Worm (Caenorhabditis elegans) whole organism, L1 larva: ENCODE data around the gene K08E4.7.
A peak's percentile ranks its signal among the peaks of the same experiment; 100 is the strongest.

Source experiments
- C16A3.4 ChIP-seq: fragments of 150-350 bp; optimal IDR thresholded peaks from 2 replicates; lab custom pipeline; 2014; ENCODE audit warnings: missing biosample characterization, missing genetic modification characterization
- aha-1 ChIP-seq: fragments of 150-350 bp; optimal IDR thresholded peaks from 2 replicates; lab custom pipeline; 2014; ENCODE audit warnings: missing biosample characterization, missing genetic modification characterization
- blmp-1 ChIP-seq: fragments of 150-350 bp; optimal IDR thresholded peaks from 2 replicates; lab custom pipeline; 2014; ENCODE audit warnings: missing biosample characterization, missing genetic modification characterization
- ceh-82 ChIP-seq, 3 experiments: fragments of 150-350 bp in 1 of 3; sonication (generic microtip) in 2 of 3; optimal IDR thresholded peaks; 2 replicates each; lab custom pipeline; 2014 to 2017; ENCODE audit warnings: missing biosample characterization in 3 of 3, missing genetic modification characterization in 3 of 3
- ces-1 ChIP-seq: fragments of 150-350 bp; optimal IDR thresholded peaks from 2 replicates; lab custom pipeline; 2014; ENCODE audit warnings: missing biosample characterization, missing genetic modification reagents, missing genetic modification characterization
- dpl-1 ChIP-seq, 3 experiments: fragments of 150-350 bp in 2 of 3; sonication (generic microtip) in 1 of 3; optimal IDR thresholded peaks; 2 replicates each; lab custom pipeline; 2014 to 2017; ENCODE audit warnings: missing biosample characterization in 3 of 3, missing genetic modification characterization in 3 of 3, missing genetic modification reagents in 3 of 3
- dsc-1 ChIP-seq: sonication (generic microtip); optimal IDR thresholded peaks from 2 replicates; lab custom pipeline; 2016; ENCODE audit warnings: mild to moderate bottlenecking, missing genetic modification characterization, missing compliant biosample characterization
- efl-1 ChIP-seq, 4 experiments: fragments of 150-350 bp; optimal IDR thresholded peaks in 3 of 4; peaks in 1 of 4; 1 replicate in 1 of 4; 2 replicates in 3 of 4; lab custom pipeline; 2014; ENCODE audit warnings: missing biosample characterization in 2 of 4, missing genetic modification characterization in 2 of 4, missing genetic modification reagents in 2 of 4
- egl-27 ChIP-seq, 2 experiments: fragments of 150-350 bp in 1 of 2; sonication (generic microtip); optimal IDR thresholded peaks; 3 replicates each; lab custom pipeline; 2017 to 2018; ENCODE audit warnings: missing biosample characterization in 2 of 2, missing genetic modification characterization in 2 of 2, missing genetic modification reagents in 2 of 2
- fos-1 ChIP-seq: fragments of 150-350 bp; optimal IDR thresholded peaks from 2 replicates; lab custom pipeline; 2014; ENCODE audit warnings: missing biosample characterization, missing genetic modification characterization
- grh-1 ChIP-seq: fragments of 200-800 bp; sonication (Bioruptor generic); IDR thresholded peaks from 2 replicates; pipeline ENCODE4 v1.3.6; 2022; ENCODE audit warnings: missing genetic modification reagents, missing genetic modification characterization, missing compliant biosample characterization
- hlh-17 ChIP-seq: fragments of 200-800 bp; sonication (Bioruptor generic); optimal IDR thresholded peaks from 2 replicates; lab custom pipeline; 2018; ENCODE audit warnings: missing genetic modification characterization, mild to moderate bottlenecking, missing compliant biosample characterization, moderate library complexity, borderline replicate concordance
- hlh-4 ChIP-seq: sonication (generic microtip); optimal IDR thresholded peaks from 2 replicates; lab custom pipeline; 2016; ENCODE audit warnings: mild to moderate bottlenecking, missing genetic modification characterization, missing compliant biosample characterization
- jun-1 ChIP-seq: fragments of 150-350 bp; optimal IDR thresholded peaks from 2 replicates; lab custom pipeline; 2014; ENCODE audit warnings: missing biosample characterization, missing genetic modification reagents, missing genetic modification characterization
- lin-35 ChIP-seq, 2 experiments: fragments of 150-350 bp; optimal IDR thresholded peaks; 2 replicates each; lab custom pipeline; 2014; ENCODE audit warnings: missing biosample characterization in 2 of 2, missing genetic modification characterization in 2 of 2, missing genetic modification reagents in 2 of 2
- lir-3 ChIP-seq: sonication (generic microtip); optimal IDR thresholded peaks from 2 replicates; lab custom pipeline; 2016; ENCODE audit warnings: mild to moderate bottlenecking, missing genetic modification characterization, moderate library complexity, missing compliant biosample characterization; ENCODE audit not compliant: poor library complexity
- lsy-2 ChIP-seq, 2 experiments: fragments of 150-350 bp; optimal IDR thresholded peaks; 2 replicates each; lab custom pipeline; 2014; ENCODE audit warnings: missing biosample characterization in 2 of 2, missing genetic modification characterization in 2 of 2
- mdl-1 ChIP-seq, 2 experiments: fragments of 150-350 bp; optimal IDR thresholded peaks; 2 replicates each; lab custom pipeline; 2014 to 2017; ENCODE audit warnings: missing biosample characterization in 2 of 2, missing genetic modification characterization in 2 of 2, inconsistent platforms in 1 of 2
- mef-2 ChIP-seq: fragments of 150-350 bp; optimal IDR thresholded peaks from 2 replicates; lab custom pipeline; 2014; ENCODE audit warnings: missing biosample characterization, missing genetic modification characterization
- mep-1 ChIP-seq: fragments of 150-350 bp; optimal IDR thresholded peaks from 2 replicates; lab custom pipeline; 2014; ENCODE audit warnings: missing biosample characterization, missing genetic modification characterization
- nhr-19 ChIP-seq: fragments of 200-800 bp; sonication (Bioruptor generic); conservative IDR thresholded peaks from 2 replicates; pipeline ENCODE4 v1.3.6; 2022; ENCODE audit warnings: missing genetic modification characterization, missing compliant biosample characterization
- nhr-28 ChIP-seq: fragments of 150-350 bp; optimal IDR thresholded peaks from 2 replicates; lab custom pipeline; 2014; ENCODE audit warnings: missing biosample characterization, missing genetic modification characterization
- nhr-71 ChIP-seq: sonication (generic microtip); optimal IDR thresholded peaks from 2 replicates; lab custom pipeline; 2016; ENCODE audit warnings: mild to moderate bottlenecking, missing genetic modification characterization, moderate library complexity, missing compliant biosample characterization
- nhr-76 ChIP-seq: sonication (generic microtip); optimal IDR thresholded peaks from 2 replicates; lab custom pipeline; 2017; ENCODE audit warnings: missing biosample characterization, missing genetic modification characterization
- pag-3 ChIP-seq: sonication (generic microtip); optimal IDR thresholded peaks from 2 replicates; lab custom pipeline; 2017; ENCODE audit warnings: missing genetic modification characterization, mild to moderate bottlenecking, missing compliant biosample characterization, antibody characterized with exemption, borderline replicate concordance; ENCODE audit not compliant: insufficient read depth
- pqm-1 ChIP-seq: sonication (generic microtip); optimal IDR thresholded peaks from 3 replicates; lab custom pipeline; 2017; ENCODE audit warnings: missing biosample characterization, missing genetic modification characterization
- snpc-4 ChIP-seq: fragments of 150-350 bp; optimal IDR thresholded peaks from 2 replicates; lab custom pipeline; 2014; ENCODE audit warnings: missing biosample characterization, missing genetic modification characterization
- sox-4 ChIP-seq: sonication (generic microtip); optimal IDR thresholded peaks from 2 replicates; lab custom pipeline; 2016; ENCODE audit warnings: missing genetic modification characterization, missing compliant biosample characterization
- sup-37 ChIP-seq: fragments of 200-800 bp; sonication (Bioruptor generic); optimal IDR thresholded peaks from 2 replicates; lab custom pipeline; 2018; ENCODE audit warnings: mild to moderate bottlenecking, missing genetic modification characterization, missing compliant biosample characterization
- unc-30 ChIP-seq: sonication (generic microtip); optimal IDR thresholded peaks from 2 replicates; lab custom pipeline; 2017; ENCODE audit warnings: missing biosample characterization, missing genetic modification characterization
- ztf-11 ChIP-seq, 2 experiments: sonication (generic microtip); optimal IDR thresholded peaks; 2 replicates each; lab custom pipeline; 2016 to 2017; ENCODE audit warnings: missing genetic modification characterization in 2 of 2, missing biosample characterization in 1 of 2, missing compliant biosample characterization in 1 of 2

The K08E4.7 gene

ce11 chrIV:12088898-12089297 lies 13.3 kb downstream of the K08E4.7 start (continued):
- TF ChIP-seq grh-1 (GFP tag; lab: Robert Waterston, UW) (no peak), pag-3 (tag; lab: Kevin White, UChicago) (no peak), sup-37 (no peak), lin-35 (GFP tag; optimal IDR thresholded peaks at IDR 0.05; lab: Kevin White, UChicago) (peak; percentile 49 to 70)

- TF ChIP-seq blmp-1 (tag; lab: Kevin White, UChicago) (peak; percentile 27), sup-37 (no peak)
Observed at ce11 chrIV:12089551-12089950, 14.0 kb downstream of the K08E4.7 start, which contains the start of gene F11A10.6. Gene F11A10.6, minus strand, starts transcription at chrIV:12089651.

- TF ChIP-seq mep-1 (no peak), jun-1 (tag; lab: Kevin White, UChicago) (no peak), lsy-2 (tag; optimal IDR thresholded peaks at IDR 0.05; lab: Kevin White, UChicago) (no peak), aha-1 (tag; lab: Kevin White, UChicago) (no peak), ceh-82 (tag; optimal IDR thresholded peaks at IDR 0.05; lab: Kevin White, UChicago) (no peak), mef-2 (tag; lab: Kevin White, UChicago) (no peak), egl-27 (tag; optimal IDR thresholded peaks at IDR 0.05; lab: Kevin White, UChicago) (no peak), hlh-4 (tag; lab: Kevin White, UChicago) (no peak), nhr-76 (tag; lab: Kevin White, UChicago) (no peak)
Observed at ce11 chrIV:12092113-12092512, 16.5 kb downstream of the K08E4.7 start, which contains the start of gene mig-32. Gene mig-32, minus strand, starts transcription at chrIV:12092213.

- TF ChIP-seq dsc-1 (no peak), egl-27 (tag; optimal IDR thresholded peaks at IDR 0.05; lab: Kevin White, UChicago) (no peak), efl-1 (optimal IDR thresholded peaks at IDR 0.05; lab: Kevin White, UChicago) (peak in 1 of 2 experiments; percentile 6), efl-1 (GFP tag; optimal IDR thresholded peaks at IDR 0.05 in 1 of 2; lab: Kevin White, UChicago) (no peak), lsy-2 (tag; optimal IDR thresholded peaks at IDR 0.05; lab: Kevin White, UChicago) (peak; percentile 21 to 77), nhr-28 (tag; lab: Kevin White, UChicago) (no peak)
Observed at ce11 chrIV:12093384-12093783, 17.8 kb downstream of the K08E4.7 start, which contains the start of gene cpsf-4. Gene cpsf-4, minus strand, starts transcription at chrIV:12093445.

ce11 chrIV:12093819-12094218 lies 18.2 kb downstream of the K08E4.7 start, which contains the start of gene F11A10.5:
Gene F11A10.5, plus strand, starts transcription at chrIV:12094119.
- TF ChIP-seq ces-1 (GFP tag; lab: Kevin White, UChicago) (no peak), efl-1 (optimal IDR thresholded peaks at IDR 0.05; lab: Kevin White, UChicago) (peak in 1 of 2 experiments; percentile 2), efl-1 (GFP tag; optimal IDR thresholded peaks at IDR 0.05 in 1 of 2; lab: Kevin White, UChicago) (no peak), dpl-1 (GFP tag; optimal IDR thresholded peaks at IDR 0.05; lab: Kevin White, UChicago) (peak in 1 of 3 experiments; percentile 14)

ce11 chrIV:12096479-12096878 lies 20.9 kb downstream of the K08E4.7 start, which contains the start of gene mon-2:
Gene mon-2, plus strand, starts transcription at chrIV:12096779.
- no peak for TF ChIP-seq mef-2 (tag; lab: Kevin White, UChicago)
- TF ChIP-seq sox-4 = no peak
- TF ChIP-seq mdl-1 (tag; optimal IDR thresholded peaks at IDR 0.05; lab: Kevin White, UChicago) = no peak
- no peak for TF ChIP-seq nhr-28 (tag; lab: Kevin White, UChicago)
- TF ChIP-seq hlh-17 (GFP tag; lab: Kevin White, UChicago) = no peak
- TF ChIP-seq nhr-71 (tag; lab: Kevin White, UChicago) = no peak
- no peak for TF ChIP-seq hlh-4 (tag; lab: Kevin White, UChicago)
- TF ChIP-seq fos-1 (tag; lab: Kevin White, UChicago) = no peak
- TF ChIP-seq pqm-1 (tag; lab: Kevin White, UChicago) = no peak
- TF ChIP-seq sup-37 = no peak
- no peak for TF ChIP-seq unc-30 (tag; lab: Kevin White, UChicago)
- no peak for TF ChIP-seq C16A3.4
- TF ChIP-seq lir-3 (tag; lab: Kevin White, UChicago) = no peak
- TF ChIP-seq nhr-19 (GFP tag; lab: Robert Waterston, UW) = no peak
- no peak for TF ChIP-seq ztf-11 (tag; optimal IDR thresholded peaks at IDR 0.05; lab: Kevin White, UChicago)
- no peak for TF ChIP-seq snpc-4 (tag; lab: Kevin White, UChicago)
